Fruit fly (Drosophila melanogaster) whole organism, embryonic: ENCODE results near the gene CG14104.

ENCODE experiments used
- Bgb ChIP-seq: fragments of 200-800 bp; sonication (Bioruptor generic); IDR thresholded peaks from 2 replicates; pipeline ENCODE4 v1.3.6; 2022; ENCODE audit warnings: missing biosample characterization, missing genetic modification characterization; ENCODE audit not compliant: partially characterized antibody
- C15 ChIP-seq: fragments of 200-800 bp; sonication (Bioruptor generic); IDR thresholded peaks from 3 replicates; pipeline ENCODE4 v1.3.6; 2022; ENCODE audit warnings: missing biosample characterization, missing genetic modification characterization
- CG10543 ChIP-seq: fragments of 200-800 bp; sonication (Bioruptor generic); optimal IDR thresholded peaks from 3 replicates; lab custom pipeline; 2017; ENCODE audit warnings: missing biosample characterization, mild to moderate bottlenecking, missing genetic modification characterization, moderate library complexity
- CG10979 ChIP-seq: fragments of 200-800 bp; sonication (Bioruptor generic); optimal IDR thresholded peaks from 2 replicates; lab custom pipeline; 2018; ENCODE audit warnings: missing biosample characterization, mild to moderate bottlenecking, missing genetic modification characterization, moderate library complexity
- CG12219 ChIP-seq: fragments of 200-800 bp; sonication (Bioruptor generic); optimal IDR thresholded peaks from 3 replicates; lab custom pipeline; 2018; ENCODE audit warnings: missing biosample characterization, mild to moderate bottlenecking, missing genetic modification characterization
- CG12659 ChIP-seq: fragments of 200-800 bp; sonication (Bioruptor generic); optimal IDR thresholded peaks from 3 replicates; lab custom pipeline; 2017; ENCODE audit warnings: mild to moderate bottlenecking, missing biosample characterization, missing genetic modification reagents, missing genetic modification characterization
- CG13287 ChIP-seq: fragments of 200-800 bp; sonication (Bioruptor generic); IDR thresholded peaks from 2 replicates; pipeline ENCODE4 v1.3.6; 2022; ENCODE audit warnings: missing biosample characterization, missing genetic modification characterization; ENCODE audit not compliant: partially characterized antibody
- CG13624 ChIP-seq: fragments of 200-800 bp; sonication (Bioruptor generic); optimal IDR thresholded peaks from 2 replicates; lab custom pipeline; 2016; ENCODE audit warnings: missing biosample characterization, missing genetic modification characterization
- CG14710 ChIP-seq: fragments of 200-800 bp; sonication (Bioruptor generic); optimal IDR thresholded peaks from 3 replicates; lab custom pipeline; 2019; ENCODE audit warnings: missing biosample characterization, mild to moderate bottlenecking, missing genetic modification characterization, moderate library complexity
- CG17829 ChIP-seq: fragments of 200-800 bp; optimal IDR thresholded peaks from 2 replicates; lab custom pipeline; 2019; ENCODE audit warnings: missing biosample characterization, mild to moderate bottlenecking, missing genetic modification characterization, moderate library complexity
- CG18262 ChIP-seq: fragments of 200-800 bp; optimal IDR thresholded peaks from 3 replicates; lab custom pipeline; 2019; ENCODE audit warnings: missing biosample characterization, mild to moderate bottlenecking, missing genetic modification characterization, moderate library complexity
- CG2199 ChIP-seq: fragments of 200-800 bp; sonication (Bioruptor generic); IDR thresholded peaks from 3 replicates; pipeline ENCODE4 v1.3.6; 2022; ENCODE audit warnings: missing biosample characterization, missing genetic modification characterization
- CG30431 ChIP-seq: fragments of 200-800 bp; sonication (Bioruptor generic); optimal IDR thresholded peaks from 2 replicates; lab custom pipeline; 2017; ENCODE audit warnings: missing biosample characterization, missing genetic modification characterization
- CG31224 ChIP-seq: fragments of 200-800 bp; sonication (Bioruptor generic); IDR thresholded peaks from 2 replicates; pipeline ENCODE4 v1.3.6; 2022; ENCODE audit warnings: missing biosample characterization, missing genetic modification characterization
- CG4404 ChIP-seq: fragments of 200-800 bp; sonication (Bioruptor generic); IDR thresholded peaks from 2 replicates; pipeline ENCODE4 v1.3.6; 2022; ENCODE audit warnings: missing biosample characterization, missing genetic modification characterization
- CG4617 ChIP-seq: fragments of 200-800 bp; sonication (Bioruptor generic); optimal IDR thresholded peaks from 3 replicates; lab custom pipeline; 2016; ENCODE audit warnings: missing biosample characterization, missing genetic modification characterization, borderline replicate concordance
- CG6175 ChIP-seq: fragments of 200-800 bp; sonication (Bioruptor generic); IDR thresholded peaks from 3 replicates; pipeline ENCODE4 v1.3.6; 2022; ENCODE audit warnings: missing biosample characterization, missing genetic modification characterization
- CG6683 ChIP-seq: fragments of 200-800 bp; sonication (Bioruptor generic); optimal IDR thresholded peaks from 2 replicates; lab custom pipeline; 2017; ENCODE audit warnings: missing biosample characterization, mild to moderate bottlenecking, missing genetic modification characterization, missing genetic modification reagents
- CG6765 ChIP-seq: fragments of 200-800 bp; sonication (Bioruptor generic); optimal IDR thresholded peaks from 3 replicates; lab custom pipeline; 2017; ENCODE audit warnings: missing biosample characterization, mild to moderate bottlenecking, missing genetic modification characterization
- CG8089 ChIP-seq: fragments of 200-800 bp; sonication (Bioruptor generic); optimal IDR thresholded peaks from 3 replicates; lab custom pipeline; 2016; ENCODE audit warnings: missing biosample characterization, missing genetic modification characterization
- CG8388 ChIP-seq: fragments of 200-800 bp; sonication (Bioruptor generic); optimal IDR thresholded peaks from 2 replicates; lab custom pipeline; 2019; ENCODE audit warnings: missing biosample characterization, mild to moderate bottlenecking, missing genetic modification characterization, moderate library complexity
- CG9609 ChIP-seq: fragments of 200-800 bp; sonication (Bioruptor generic); optimal IDR thresholded peaks from 3 replicates; lab custom pipeline; 2016; ENCODE audit warnings: missing biosample characterization, missing genetic modification characterization
- CG9932 ChIP-seq: fragments of 200-800 bp; sonication (Bioruptor generic); IDR thresholded peaks from 2 replicates; pipeline ENCODE4 v1.3.6; 2022; ENCODE audit warnings: missing biosample characterization, missing genetic modification characterization
- CHES-1-like ChIP-seq: fragments of 200-800 bp; sonication (Bioruptor generic); optimal IDR thresholded peaks from 2 replicates; lab custom pipeline; 2016; ENCODE audit warnings: missing biosample characterization, missing genetic modification characterization
- Chrac-16 ChIP-seq: fragments of 200-800 bp; sonication (Bioruptor generic); optimal IDR thresholded peaks from 3 replicates; lab custom pipeline; 2016; ENCODE audit warnings: missing biosample characterization, missing genetic modification characterization
- Dad ChIP-seq: fragments of 200-800 bp; sonication (Bioruptor generic); optimal IDR thresholded peaks from 3 replicates; lab custom pipeline; 2016; ENCODE audit warnings: missing biosample characterization, missing genetic modification characterization
- Deaf1 ChIP-seq: fragments of 200-800 bp; optimal IDR thresholded peaks from 3 replicates; lab custom pipeline; 2019; ENCODE audit warnings: missing biosample characterization, mild to moderate bottlenecking, missing genetic modification characterization, moderate library complexity
- Dfd ChIP-seq, 2 experiments: fragments of >200 bp; optimal IDR thresholded peaks; 2 replicates each; lab custom pipeline; 2017; ENCODE audit warnings: missing biosample characterization in 2 of 2, missing genetic modification characterization in 2 of 2
- Eip74EF ChIP-seq, 2 experiments: fragments of 200-800 bp in 1 of 2; fragments of >200 bp in 1 of 2; sonication (Bioruptor generic) in 1 of 2; optimal IDR thresholded peaks; 2 replicates each; lab custom pipeline; 2017 to 2019; ENCODE audit warnings: missing biosample characterization in 2 of 2, missing genetic modification characterization in 2 of 2, mild to moderate bottlenecking in 1 of 2, moderate library complexity in 1 of 2
- Fer1 ChIP-seq: fragments of 200-800 bp; sonication (Bioruptor generic); optimal IDR thresholded peaks from 2 replicates; lab custom pipeline; 2017; ENCODE audit warnings: missing biosample characterization, mild to moderate bottlenecking, missing genetic modification characterization
- HmgZ ChIP-seq: fragments of 200-800 bp; sonication (Bioruptor generic); optimal IDR thresholded peaks from 2 replicates; lab custom pipeline; 2018; ENCODE audit warnings: missing biosample characterization, mild to moderate bottlenecking, missing genetic modification characterization
- Hmx ChIP-seq: fragments of 200-800 bp; sonication (Bioruptor generic); optimal IDR thresholded peaks from 2 replicates; lab custom pipeline; 2016; ENCODE audit warnings: missing biosample characterization, missing genetic modification characterization
- Kr ChIP-seq: fragments of 200-800 bp; sonication (Bioruptor generic); optimal IDR thresholded peaks from 2 replicates; lab custom pipeline; 2017; ENCODE audit warnings: missing biosample characterization, mild to moderate bottlenecking, missing genetic modification characterization
- Meics ChIP-seq: fragments of 200-800 bp; sonication (Bioruptor generic); optimal IDR thresholded peaks from 2 replicates; lab custom pipeline; 2017; ENCODE audit warnings: missing biosample characterization, mild to moderate bottlenecking, missing genetic modification characterization
- Myb ChIP-seq: fragments of 200-800 bp; sonication (Bioruptor generic); optimal IDR thresholded peaks from 2 replicates; lab custom pipeline; 2016; ENCODE audit warnings: missing biosample characterization, missing genetic modification characterization
- NC2α ChIP-seq: fragments of 200-800 bp; sonication (Bioruptor generic); optimal IDR thresholded peaks from 2 replicates; lab custom pipeline; 2016; ENCODE audit warnings: missing biosample characterization, missing genetic modification characterization
- Nf-YA ChIP-seq: fragments of 200-800 bp; sonication (Bioruptor generic); IDR thresholded peaks from 2 replicates; pipeline ENCODE4 v1.3.6; 2022; ENCODE audit warnings: missing biosample characterization, missing genetic modification characterization
- Sry-δ ChIP-seq: fragments of 200-800 bp; sonication (Bioruptor generic); optimal IDR thresholded peaks from 2 replicates; lab custom pipeline; 2016; ENCODE audit warnings: missing biosample characterization, missing genetic modification characterization
- Trl ChIP-seq, 3 experiments: fragments of >200 bp in 2 of 3; fragments of 200-800 bp in 1 of 3; sonication (Bioruptor generic) in 1 of 3; optimal IDR thresholded peaks; 2 replicates in 1 of 3; 3 replicates in 2 of 3; lab custom pipeline; 2016 to 2017; ENCODE audit warnings: missing biosample characterization in 1 of 3, missing genetic modification characterization in 1 of 3
- YL-1 ChIP-seq: fragments of 200-800 bp; sonication (Bioruptor generic); optimal IDR thresholded peaks from 3 replicates; lab custom pipeline; 2017; ENCODE audit warnings: missing biosample characterization, mild to moderate bottlenecking, missing genetic modification characterization
- ara ChIP-seq: fragments of 200-800 bp; sonication (Bioruptor generic); IDR thresholded peaks from 2 replicates; pipeline ENCODE4 v1.3.6; 2022; ENCODE audit warnings: missing biosample characterization, missing genetic modification characterization
- crp ChIP-seq, 2 experiments: fragments of 200-800 bp; sonication (Bioruptor generic); optimal IDR thresholded peaks; 2 replicates in 1 of 2; 3 replicates in 1 of 2; lab custom pipeline; 2017; ENCODE audit warnings: missing biosample characterization in 2 of 2, missing genetic modification characterization in 2 of 2, mild to moderate bottlenecking in 1 of 2, moderate library complexity in 1 of 2
- fd102C ChIP-seq: fragments of 200-800 bp; sonication (Bioruptor generic); optimal IDR thresholded peaks from 2 replicates; lab custom pipeline; 2018; ENCODE audit warnings: missing biosample characterization, mild to moderate bottlenecking, missing genetic modification characterization, moderate library complexity
- kay ChIP-seq: fragments of 200-800 bp; sonication (Bioruptor generic); optimal IDR thresholded peaks from 2 replicates; lab custom pipeline; 2016; ENCODE audit warnings: missing biosample characterization, missing genetic modification characterization
- mld ChIP-seq: fragments of 200-800 bp; sonication (Bioruptor generic); IDR thresholded peaks from 3 replicates; pipeline ENCODE4 v1.3.6; 2022; ENCODE audit warnings: missing biosample characterization, missing genetic modification characterization; ENCODE audit not compliant: partially characterized antibody
- odd ChIP-seq: fragments of 200-800 bp; sonication (Bioruptor generic); optimal IDR thresholded peaks from 2 replicates; lab custom pipeline; 2017; ENCODE audit warnings: missing biosample characterization, mild to moderate bottlenecking, missing genetic modification characterization
- onecut ChIP-seq: fragments of 200-800 bp; sonication (Bioruptor generic); IDR thresholded peaks from 2 replicates; pipeline ENCODE4 v1.3.6; 2022; ENCODE audit warnings: missing biosample characterization, missing genetic modification characterization
- salm ChIP-seq: fragments of 200-800 bp; sonication (Bioruptor generic); optimal IDR thresholded peaks from 2 replicates; lab custom pipeline; 2018; ENCODE audit warnings: missing biosample characterization, mild to moderate bottlenecking, missing genetic modification characterization
- shn ChIP-seq: fragments of 200-800 bp; sonication (Bioruptor generic); optimal IDR thresholded peaks from 3 replicates; lab custom pipeline; 2016; ENCODE audit warnings: missing biosample characterization, missing genetic modification characterization
- twi ChIP-seq: fragments of 200-800 bp; optimal IDR thresholded peaks from 2 replicates; lab custom pipeline; 2019; ENCODE audit warnings: missing biosample characterization, mild to moderate bottlenecking, missing genetic modification characterization, moderate library complexity

CG14104 gene

DNA sequence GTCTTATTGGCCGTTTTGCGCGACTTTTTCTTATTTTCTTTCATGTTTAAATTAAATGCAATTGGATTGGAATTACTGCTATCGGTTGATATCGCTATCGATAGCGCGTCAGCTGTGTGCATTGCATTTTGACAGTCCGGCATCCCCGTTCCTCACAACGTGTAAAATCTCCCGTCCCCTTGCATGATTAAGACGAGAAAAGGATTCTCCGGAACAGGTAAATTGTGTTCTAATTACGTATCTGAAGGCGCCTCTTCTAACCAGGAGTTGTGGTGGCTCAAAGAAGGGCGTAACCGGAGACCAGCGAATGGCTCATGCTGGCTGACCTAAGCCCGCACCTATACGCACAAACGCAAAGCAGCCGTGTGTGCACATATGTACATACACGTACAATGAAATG is at the start of gene CG14104, which contains the start of gene Kap-alpha1:
Gene CG14104 (minus strand): TSS at position 97 of the 400 bp plus-strand sequence.
Gene Kap-alpha1 (plus strand): TSS at position 130 of the 400 bp plus-strand sequence.
- TF ChIP-seq CG6765 = no peak
- no peak for TF ChIP-seq onecut (GFP tag; lab: Robert Waterston, UW)
- no peak for TF ChIP-seq CG6683 (GFP tag; lab: Kevin White, UChicago)
- TF ChIP-seq CG4404 (GFP tag; lab: Robert Waterston, UW) = no peak
- no peak for TF ChIP-seq Hmx (GFP tag; lab: Kevin White, UChicago)
- no peak for TF ChIP-seq CG6175 (GFP tag; lab: Robert Waterston, UW)
- TF ChIP-seq Eip74EF (GFP tag; optimal IDR thresholded peaks at IDR 0.05; lab: Kevin White, UChicago) = no peak
- TF ChIP-seq Bgb = peak; percentile 65; the same call in 1 of the 2 replicates
- no peak for TF ChIP-seq C15
- TF ChIP-seq fd102C (GFP tag; lab: Kevin White, UChicago) = no peak
- TF ChIP-seq CG30431 (GFP tag; lab: Kevin White, UChicago) = no peak
- TF ChIP-seq Myb (GFP tag; lab: Kevin White, UChicago) = no peak
- TF ChIP-seq Trl (optimal IDR thresholded peaks at IDR 0.05; lab: Kevin White, UChicago) = no peak
- TF ChIP-seq Trl (GFP tag; optimal IDR thresholded peaks at IDR 0.05; lab: Kevin White, UChicago) = no peak
- TF ChIP-seq Nf-YA (GFP tag; lab: Robert Waterston, UW) = no peak
- TF ChIP-seq CG14710 (tag; lab: Kevin White, UChicago) = peak; percentile 13
- TF ChIP-seq mld (GFP tag; lab: Robert Waterston, UW) = 0 out of 3 replicates have a peak, but pooled peaks have one; percentile 12
- TF ChIP-seq CG13287 = peak; percentile 79
- TF ChIP-seq CG12219 = no peak
- TF ChIP-seq CG31224 (GFP tag; lab: Robert Waterston, UW) = no peak
- no peak for TF ChIP-seq Deaf1 (tag; lab: Kevin White, UChicago)
- TF ChIP-seq NC2α (GFP tag; lab: Kevin White, UChicago) = no peak
- TF ChIP-seq Dad (GFP tag; lab: Kevin White, UChicago) = no peak
- no peak for TF ChIP-seq CG8388
- TF ChIP-seq CG12659 = peak; percentile 42
- TF ChIP-seq shn = no peak
- peak; percentile 1 for TF ChIP-seq CG10979
- peak; percentile 64 for TF ChIP-seq Sry-δ
- no peak for TF ChIP-seq kay
- no peak for TF ChIP-seq CG9609 (GFP tag; lab: Kevin White, UChicago)
- no peak for TF ChIP-seq Dfd (GFP tag; optimal IDR thresholded peaks at IDR 0.05; lab: Kevin White, UChicago)
- TF ChIP-seq ara = no peak
- TF ChIP-seq CG9932 = no peak
- peak; percentile 7 for TF ChIP-seq Fer1
- no peak for TF ChIP-seq Kr (GFP tag; lab: Kevin White, UChicago)
- no peak for TF ChIP-seq odd (GFP tag; lab: Kevin White, UChicago)
- 0 out of 3 replicates have a peak, but pooled peaks have one; percentile 35 for TF ChIP-seq CG2199 (GFP tag; lab: Robert Waterston, UW)
- TF ChIP-seq CG10543 = no peak
- TF ChIP-seq CG4617 (GFP tag; lab: Kevin White, UChicago) = peak; percentile 72
- TF ChIP-seq YL-1 (GFP tag; lab: Kevin White, UChicago) = peak; percentile 57
- no peak for TF ChIP-seq Meics (GFP tag; lab: Kevin White, UChicago)
- TF ChIP-seq HmgZ (tag; lab: Kevin White, UChicago) = peak; percentile 15
- peak; percentile 10 for TF ChIP-seq CG17829 (tag; lab: Kevin White, UChicago)
- TF ChIP-seq CG18262 (tag; lab: Kevin White, UChicago) = no peak
- TF ChIP-seq Chrac-16 = no peak
- TF ChIP-seq CG8089 (GFP tag; lab: Kevin White, UChicago) = no peak
- TF ChIP-seq CHES-1-like (GFP tag; lab: Kevin White, UChicago) = peak; percentile 23
- peak in 1 of 2 experiments; percentile 86 for TF ChIP-seq crp (GFP tag; optimal IDR thresholded peaks at IDR 0.05; lab: Kevin White, UChicago)
- TF ChIP-seq CG13624 = no peak
- TF ChIP-seq twi (tag; lab: Kevin White, UChicago) = no peak
- no peak for TF ChIP-seq salm
